Worm (Caenorhabditis elegans): ENCODE results near the gene cpg-1.

DNA sequence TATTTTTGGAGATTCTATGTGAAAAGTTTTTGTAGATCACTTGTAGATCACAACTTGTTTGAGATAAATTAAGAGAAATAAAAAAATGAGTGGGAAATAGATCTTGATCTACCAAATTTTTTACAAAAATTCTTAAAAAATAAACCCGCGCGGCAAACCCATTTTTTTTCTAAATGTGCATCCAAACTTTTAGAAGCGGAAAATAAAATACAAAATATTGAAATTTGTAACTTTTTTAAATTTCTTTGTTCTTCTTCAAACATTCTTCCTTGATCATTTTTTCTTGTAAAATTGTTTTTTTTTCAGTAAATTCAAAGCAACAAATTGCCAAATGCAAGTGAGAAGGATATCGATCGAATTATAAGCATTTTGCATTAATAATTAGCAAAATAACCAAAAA lies 30.9 kb downstream of the cpg-1 start, which contains the start of gene cdh-4:
- TF ChIP-seq lin-39 (tag; optimal IDR thresholded peaks at IDR 0.05): no peak
- TF ChIP-seq nhr-237 (tag; optimal IDR thresholded peaks at IDR 0.05): no peak
- TF ChIP-seq mdl-1 (tag; optimal IDR thresholded peaks at IDR 0.05): no peak

Measured in whole organism, L3 larva.